Fruit fly (Drosophila melanogaster) whole organism: ENCODE data around the gene GABA-B-R1.

Experiments used
- psq ChIP-seq: fragments of >200 bp; optimal IDR thresholded peaks from 2 replicates; lab custom pipeline; 2017
- usp ChIP-seq: fragments of >200 bp; optimal IDR thresholded peaks from 2 replicates; lab custom pipeline; 2017; ENCODE audit warnings: missing biosample characterization, missing genetic modification characterization, mixed read lengths

DNA sequence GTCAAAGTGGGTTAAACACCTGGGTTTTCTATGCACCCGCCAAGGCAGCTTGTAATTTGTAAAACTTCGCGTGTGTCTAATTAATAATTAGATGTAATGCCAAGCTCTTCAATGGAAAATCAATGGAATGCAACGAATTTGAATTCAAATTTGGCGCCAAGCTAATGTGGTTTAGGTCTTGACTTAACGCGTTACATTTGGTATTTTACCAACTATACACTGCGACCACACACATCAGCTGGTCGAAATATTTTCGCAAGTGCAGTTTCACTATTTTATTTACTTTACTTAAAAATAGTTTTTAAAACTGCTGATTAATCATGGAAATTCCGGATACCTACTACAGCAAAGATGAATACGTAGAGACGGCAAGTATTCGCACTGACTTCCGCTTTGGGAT, 10.6 kb upstream of the GABA-B-R1 start, which contains the start of gene DCTN5-p25:
- TF ChIP-seq psq (lab: Kevin White, UChicago), result no peak
- no peak for TF ChIP-seq usp
